Fruit fly (Drosophila melanogaster) whole organism, adult: Measurements from ENCODE around the gene RanBP3.

ENCODE experiments used
- CG11617 ChIP-seq: fragments of 200-800 bp; sonication (Bioruptor generic); optimal IDR thresholded peaks from 2 replicates; lab custom pipeline; 2017; ENCODE audit warnings: mild to moderate bottlenecking, missing biosample characterization, missing genetic modification reagents, missing genetic modification characterization
- CG12768 ChIP-seq: fragments of 200-800 bp; sonication (Bioruptor generic); optimal IDR thresholded peaks from 2 replicates; lab custom pipeline; 2017; ENCODE audit warnings: missing biosample characterization, missing genetic modification characterization, mild to moderate bottlenecking, moderate library complexity, missing genetic modification reagents
- CG14711 ChIP-seq: fragments of 200-800 bp; sonication (Bioruptor generic); optimal IDR thresholded peaks from 2 replicates; lab custom pipeline; 2018; ENCODE audit warnings: missing biosample characterization, mild to moderate bottlenecking, missing genetic modification characterization, moderate library complexity
- CG1620 ChIP-seq: fragments of 200-800 bp; sonication (Bioruptor generic); optimal IDR thresholded peaks from 2 replicates; lab custom pipeline; 2016; ENCODE audit warnings: missing biosample characterization, missing genetic modification characterization
- CG7045 ChIP-seq: fragments of 200-800 bp; sonication (Bioruptor generic); optimal IDR thresholded peaks from 2 replicates; lab custom pipeline; 2017; ENCODE audit warnings: missing biosample characterization, mild to moderate bottlenecking, missing genetic modification characterization
- Crg-1 ChIP-seq: fragments of 200-800 bp; sonication (Bioruptor generic); optimal IDR thresholded peaks from 2 replicates; lab custom pipeline; 2016; ENCODE audit warnings: missing biosample characterization, missing genetic modification characterization
- Hr96 ChIP-seq: fragments of 200-800 bp; sonication (Bioruptor generic); optimal IDR thresholded peaks from 2 replicates; lab custom pipeline; 2016; ENCODE audit warnings: missing biosample characterization, missing genetic modification characterization
- Mnt ChIP-seq: fragments of 200-800 bp; sonication (Bioruptor generic); optimal IDR thresholded peaks from 2 replicates; lab custom pipeline; 2016; ENCODE audit warnings: missing biosample characterization, mild to moderate bottlenecking, missing genetic modification characterization
- bab1 ChIP-seq: fragments of 200-800 bp; sonication (Bioruptor generic); optimal IDR thresholded peaks from 3 replicates; lab custom pipeline; 2019; ENCODE audit warnings: missing biosample characterization, mild to moderate bottlenecking, missing genetic modification characterization, moderate library complexity
- kay ChIP-seq: fragments of 200-800 bp; sonication (Bioruptor generic); peaks from one replicate; lab custom pipeline; 2016; ENCODE audit warnings: missing biosample characterization, missing genetic modification characterization, borderline replicate concordance
- ovo ChIP-seq: fragments of 200-800 bp; sonication (Bioruptor generic); optimal IDR thresholded peaks from 2 replicates; lab custom pipeline; 2016; ENCODE audit warnings: missing biosample characterization, missing genetic modification characterization
- tj ChIP-seq: fragments of 200-800 bp; sonication (Bioruptor generic); optimal IDR thresholded peaks from 3 replicates; lab custom pipeline; 2017; ENCODE audit warnings: missing biosample characterization, mild to moderate bottlenecking, missing genetic modification characterization, moderate library complexity

DNA sequence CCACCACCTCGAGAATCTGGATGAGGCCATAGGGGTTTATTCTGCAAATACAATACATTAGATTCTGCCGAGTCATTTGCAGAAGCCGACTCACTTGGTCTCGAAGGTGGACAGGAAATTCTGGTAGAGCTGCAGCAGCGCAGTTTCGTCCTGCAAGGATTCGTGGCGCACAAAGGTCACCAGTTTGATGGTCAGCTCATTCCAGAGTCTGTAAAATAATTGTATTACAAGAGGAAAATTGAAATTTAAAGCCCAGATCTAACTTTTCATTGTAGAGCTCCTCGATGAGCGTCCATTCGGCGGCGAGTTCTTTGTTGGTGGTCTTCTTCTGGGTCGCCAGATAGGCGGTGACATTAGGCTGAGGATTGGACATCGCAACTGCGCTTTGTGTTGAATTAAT is 20.1 kb downstream of the RanBP3 start:
- TF ChIP-seq kay (GFP tag; lab: Kevin White, UChicago), result no peak
- no peak for TF ChIP-seq Hr96 (GFP tag; lab: Kevin White, UChicago)
- TF ChIP-seq Crg-1 (GFP tag; lab: Kevin White, UChicago), result no peak
- TF ChIP-seq CG11617, result no peak
- TF ChIP-seq ovo, result no peak
- no peak for TF ChIP-seq bab1 (GFP tag; lab: Kevin White, UChicago)
- no peak for TF ChIP-seq CG7045 (GFP tag; lab: Kevin White, UChicago)
- no peak for TF ChIP-seq CG1620 (GFP tag; lab: Kevin White, UChicago)
- no peak for TF ChIP-seq Mnt (GFP tag; lab: Kevin White, UChicago)
- no peak for TF ChIP-seq CG14711 (tag; lab: Kevin White, UChicago)
- no peak for TF ChIP-seq tj (GFP tag; lab: Kevin White, UChicago)
- TF ChIP-seq CG12768 (GFP tag; lab: Kevin White, UChicago), result no peak
